Fruit fly (Drosophila melanogaster): ENCODE measurements around the gene yellow-k.

The yellow-k gene

DNA sequence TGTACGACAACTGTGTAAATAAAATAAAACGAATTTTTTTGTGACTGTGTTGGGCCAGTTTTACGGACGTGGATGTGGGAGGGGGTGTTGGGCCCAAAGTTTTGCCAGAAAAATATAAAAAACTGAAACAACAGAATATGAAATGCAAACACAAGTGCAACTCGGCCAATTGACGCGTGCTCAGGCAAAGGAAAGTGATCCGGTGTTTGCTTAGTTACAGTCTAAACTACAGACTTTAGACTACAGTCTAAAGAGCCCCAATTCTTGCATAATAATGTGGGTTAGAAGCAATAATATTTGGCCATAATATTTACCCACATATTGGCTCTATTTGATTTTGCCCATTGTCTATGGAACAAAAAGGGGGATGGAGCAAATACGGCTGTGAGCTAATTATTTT lies 28.4 kb downstream of the yellow-k start (continued):
- TF ChIP-seq kni (GFP tag; optimal IDR thresholded peaks at IDR 0.05) (no peak), Fer3 (tag; optimal IDR thresholded peaks at IDR 0.05) (peak; percentile 48), Stat92E (GFP tag; optimal IDR thresholded peaks at IDR 0.05) (no peak), ken (GFP tag; IDR thresholded peaks at IDR 0.05) (no peak), pzg (GFP tag; optimal IDR thresholded peaks at IDR 0.05) (no peak), CG4404 (GFP tag; IDR thresholded peaks at IDR 0.05) (no peak), zfh2 (GFP tag; optimal IDR thresholded peaks at IDR 0.05) (no peak), CrebB (tag; optimal IDR thresholded peaks at IDR 0.05) (peak; percentile 53), CG6683 (GFP tag; optimal IDR thresholded peaks at IDR 0.05) (no peak), CG8765 (GFP tag; IDR thresholded peaks at IDR 0.05) (no peak), hkb (optimal IDR thresholded peaks at IDR 0.05) (no peak), hkb (GFP tag; IDR thresholded peaks at IDR 0.05) (no peak), Deaf1 (tag; optimal IDR thresholded peaks at IDR 0.05) (no peak), CG15601 (tag; optimal IDR thresholded peaks at IDR 0.05) (no peak), CG9609 (GFP tag; optimal IDR thresholded peaks at IDR 0.05) (no peak), tll (GFP tag; optimal IDR thresholded peaks at IDR 0.05) (no peak), CG8944 (GFP tag; optimal IDR thresholded peaks at IDR 0.05) (no peak), CG6254 (GFP tag; optimal IDR thresholded peaks at IDR 0.05) (no peak), CG14667 (GFP tag; IDR thresholded peaks at IDR 0.05) (no peak), Dref (GFP tag; IDR thresholded peaks at IDR 0.05) (no peak), CG18619 (GFP tag; optimal IDR thresholded peaks at IDR 0.05) (peak; percentile 11), ash1 (GFP tag; optimal IDR thresholded peaks at IDR 0.05) (no peak), CG1024 (GFP tag; IDR thresholded peaks at IDR 0.05) (no peak), HLH4C (GFP tag; IDR thresholded peaks at IDR 0.05; ENCODE audit: partially characterized antibody) (no peak), stc (GFP tag; IDR thresholded peaks at IDR 0.05) (no peak), CG1647 (GFP tag; optimal IDR thresholded peaks at IDR 0.05) (no peak), klu (GFP tag; IDR thresholded peaks at IDR 0.05) (no peak), CHES-1-like (GFP tag; optimal IDR thresholded peaks at IDR 0.05) (no peak), crol (GFP tag; IDR thresholded peaks at IDR 0.05) (no peak), CG3726 (GFP tag; IDR thresholded peaks at IDR 0.05) (no peak), ranshi (GFP tag; IDR thresholded peaks at IDR 0.05) (no peak), pita (GFP tag; optimal IDR thresholded peaks at IDR 0.05) (no peak), nerfin-2 (GFP tag; IDR thresholded peaks at IDR 0.05; ENCODE audit: partially characterized antibody) (no peak), YL-1 (GFP tag; optimal IDR thresholded peaks at IDR 0.05) (no peak), MTF-1 (GFP tag; optimal IDR thresholded peaks at IDR 0.05; ENCODE audit: borderline replicate concordance) (no peak), dysf (GFP tag; IDR thresholded peaks at IDR 0.05) (no peak), fd64A (GFP tag; optimal IDR thresholded peaks at IDR 0.05) (no peak), CG15073 (GFP tag; optimal IDR thresholded peaks at IDR 0.05) (no peak), gfzf (GFP tag; optimal IDR thresholded peaks at IDR 0.05) (no peak), Jarid2 (GFP tag; optimal IDR thresholded peaks at IDR 0.05) (no peak), CG11456 (GFP tag; IDR thresholded peaks at IDR 0.05) (no peak), Ssrp (tag; optimal IDR thresholded peaks at IDR 0.05) (no peak), onecut (GFP tag; IDR thresholded peaks at IDR 0.05) (no peak), sens (GFP tag) (peak; percentile 74), mirr (GFP tag; optimal IDR thresholded peaks at IDR 0.05) (no peak), CG8478 (optimal IDR thresholded peaks at IDR 0.05) (no peak), toy (GFP tag; IDR thresholded peaks at IDR 0.05) (no peak), CG32772 (GFP tag; IDR thresholded peaks at IDR 0.05) (no peak), bowl (GFP tag; IDR thresholded peaks at IDR 0.05) (no peak), odd (GFP tag; optimal IDR thresholded peaks at IDR 0.05) (peak; percentile 16), Doc3 (GFP tag; IDR thresholded peaks at IDR 0.05; ENCODE audit: partially characterized antibody) (no peak), CG10209 (GFP tag; optimal IDR thresholded peaks at IDR 0.05) (peak; percentile 45)

Measured in whole organism, embryonic.